Fruit fly (Drosophila melanogaster): ENCODE results near the gene GMF.

Gene GMF

DNA sequence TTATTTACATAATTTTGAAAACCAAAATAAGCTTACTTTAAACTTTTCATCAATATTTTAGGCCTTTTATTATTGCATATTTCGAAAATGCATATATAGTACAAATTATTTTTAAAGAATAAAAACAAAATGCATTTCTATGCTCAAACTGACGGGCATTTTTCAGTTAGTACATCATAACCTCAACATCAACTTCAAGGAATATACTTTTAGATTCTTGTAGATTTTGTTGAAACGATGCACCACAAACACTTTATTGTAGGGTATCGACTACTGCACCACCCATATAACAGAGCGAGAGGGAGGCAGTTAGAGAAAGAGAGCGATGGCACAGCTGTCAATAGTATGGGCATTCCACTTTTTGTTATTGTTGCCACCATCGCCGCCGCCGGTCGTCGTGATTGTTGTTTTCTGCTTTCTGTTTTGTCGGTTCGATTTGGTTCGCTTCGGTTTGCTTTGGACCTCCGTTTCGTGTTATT is 22.9 kb downstream of the GMF start (continued):
- no peak for TF ChIP-seq hb (GFP tag; IDR thresholded peaks at IDR 0.05; ENCODE audit: partially characterized antibody)
- peak; percentile 46 for TF ChIP-seq CG3163 (GFP tag; optimal IDR thresholded peaks at IDR 0.05)
- TF ChIP-seq esg (GFP tag; conservative IDR thresholded peaks at IDR 0.05): peak; percentile 85
- peak; percentile 90 for TF ChIP-seq Drgx (GFP tag; IDR thresholded peaks at IDR 0.05)
- peak; percentile 89 for TF ChIP-seq Ptx1 (GFP tag; IDR thresholded peaks at IDR 0.05)
- TF ChIP-seq mirr (GFP tag; optimal IDR thresholded peaks at IDR 0.05): no peak
- peak; percentile 90 for TF ChIP-seq HHEX (GFP tag; optimal IDR thresholded peaks at IDR 0.05)
- no peak for TF ChIP-seq fd102C (GFP tag; optimal IDR thresholded peaks at IDR 0.05)
- peak; percentile 65 for TF ChIP-seq CG15073 (GFP tag; optimal IDR thresholded peaks at IDR 0.05)
- TF ChIP-seq crp (GFP tag; optimal IDR thresholded peaks at IDR 0.05): peak; percentile 49 to 81
- TF ChIP-seq ATbp (GFP tag; optimal IDR thresholded peaks at IDR 0.05): peak; percentile 94
- TF ChIP-seq CG2712 (tag; optimal IDR thresholded peaks at IDR 0.05): peak; percentile 96
- TF ChIP-seq NC2β (GFP tag; optimal IDR thresholded peaks at IDR 0.05): peak; percentile 86
- TF ChIP-seq CG2116 (GFP tag; optimal IDR thresholded peaks at IDR 0.05): peak; percentile 58
- no peak for TF ChIP-seq vnd (GFP tag; IDR thresholded peaks at IDR 0.05; ENCODE audit: partially characterized antibody)
- peak; percentile 83 for TF ChIP-seq Meics (GFP tag; optimal IDR thresholded peaks at IDR 0.05)
- TF ChIP-seq Abd-B (GFP tag; optimal IDR thresholded peaks at IDR 0.05): peak; percentile 92
- peak; percentile 73 for TF ChIP-seq CG12769 (tag; optimal IDR thresholded peaks at IDR 0.05)
- TF ChIP-seq CG13424 (tag; optimal IDR thresholded peaks at IDR 0.05): peak; percentile 95
- peak; percentile 47 for TF ChIP-seq bbx (GFP tag; IDR thresholded peaks at IDR 0.05; ENCODE audit: partially characterized antibody)
- TF ChIP-seq Chrac-16 (GFP tag; optimal IDR thresholded peaks at IDR 0.05): peak; percentile 85
- peak; percentile 59 for TF ChIP-seq Rfx (GFP tag; IDR thresholded peaks at IDR 0.05)
- peak; percentile 86 for TF ChIP-seq wor (GFP tag; IDR thresholded peaks at IDR 0.05)
- peak; percentile 85 for TF ChIP-seq CG11398 (GFP tag; optimal IDR thresholded peaks at IDR 0.05)
- TF ChIP-seq CG11456 (GFP tag; IDR thresholded peaks at IDR 0.05): 0 out of 3 replicates have a peak, but pooled peaks have one; percentile 18
- TF ChIP-seq Mes4 (GFP tag; optimal IDR thresholded peaks at IDR 0.05): peak; percentile 81
- peak; percentile 83 for TF ChIP-seq CG17328 (GFP tag; IDR thresholded peaks at IDR 0.05)
- no peak for TF ChIP-seq CG14860 (GFP tag; IDR thresholded peaks at IDR 0.05; ENCODE audit: partially characterized antibody)
- peak; percentile 12; the same call in 1 of the 3 replicates for TF ChIP-seq CG34224 (GFP tag; IDR thresholded peaks at IDR 0.05; ENCODE audit: partially characterized antibody)
- TF ChIP-seq gro (GFP tag; optimal IDR thresholded peaks at IDR 0.05): peak; percentile 20
- peak; percentile 88 for TF ChIP-seq CG1233 (GFP tag; optimal IDR thresholded peaks at IDR 0.05)
- peak; percentile 84 for TF ChIP-seq CG32767 (GFP tag; IDR thresholded peaks at IDR 0.05)
- TF ChIP-seq Sox100B (GFP tag; optimal IDR thresholded peaks at IDR 0.05): peak; percentile 97
- TF ChIP-seq bcd (GFP tag; optimal IDR thresholded peaks at IDR 0.05): peak; percentile 91
- peak; percentile 90 for TF ChIP-seq NfI (GFP tag; optimal IDR thresholded peaks at IDR 0.05)
- no peak for TF ChIP-seq unc-4 (GFP tag; IDR thresholded peaks at IDR 0.05; ENCODE audit: partially characterized antibody)
- no peak for TF ChIP-seq CG7963 (GFP tag; IDR thresholded peaks at IDR 0.05; ENCODE audit: partially characterized antibody)
- TF ChIP-seq lola (GFP tag; optimal IDR thresholded peaks at IDR 0.05): peak in 1 of 3 experiments; percentile 94
- peak; percentile 21 for TF ChIP-seq YL-1 (GFP tag; optimal IDR thresholded peaks at IDR 0.05)
- TF ChIP-seq CG4282 (GFP tag; optimal IDR thresholded peaks at IDR 0.05): peak; percentile 30
- TF ChIP-seq Trl (optimal IDR thresholded peaks at IDR 0.05): peak in 1 of 2 experiments; percentile 24
- peak; percentile 87 for TF ChIP-seq Trl (GFP tag; optimal IDR thresholded peaks at IDR 0.05)
- peak; percentile 66 for TF ChIP-seq CG10543 (GFP tag; optimal IDR thresholded peaks at IDR 0.05)
- peak; percentile 11 for TF ChIP-seq crc (GFP tag; optimal IDR thresholded peaks at IDR 0.05)
- peak in 1 of 2 experiments; percentile 87 for TF ChIP-seq Hr78 (GFP tag; optimal IDR thresholded peaks at IDR 0.05)
- peak; percentile 39; the same call in 1 of the 2 replicates for TF ChIP-seq CG9215 (GFP tag; IDR thresholded peaks at IDR 0.05)
- peak; percentile 75 for TF ChIP-seq CG4707 (GFP tag; optimal IDR thresholded peaks at IDR 0.05)
- TF ChIP-seq tup (GFP tag; optimal IDR thresholded peaks at IDR 0.05): peak; percentile 72
- peak; percentile 82 for TF ChIP-seq zfh1 (GFP tag; IDR thresholded peaks at IDR 0.05)

Measured in whole organism, embryonic.